Fruit fly (Drosophila melanogaster): ENCODE measurements around the gene Gel.

The Gel gene

dm6 chr3R:4232139-4233017, 2.6 kb upstream of the Gel start, which contains the start of gene CG14641:
Gene CG14641, minus strand, starts transcription at chr3R:4232342.
- TF ChIP-seq CG15710 (tag; optimal IDR thresholded peaks at IDR 0.05) (peak; percentile 6), CG9948 (tag; optimal IDR thresholded peaks at IDR 0.05) (no peak), rn (GFP tag; IDR thresholded peaks at IDR 0.05) (no peak), CG34367 (tag; optimal IDR thresholded peaks at IDR 0.05) (no peak), CG8301 (tag; optimal IDR thresholded peaks at IDR 0.05) (no peak), CG8159 (tag; optimal IDR thresholded peaks at IDR 0.05) (peak; percentile 1), CG4496 (GFP tag; IDR thresholded peaks at IDR 0.05) (no peak)

DNA sequence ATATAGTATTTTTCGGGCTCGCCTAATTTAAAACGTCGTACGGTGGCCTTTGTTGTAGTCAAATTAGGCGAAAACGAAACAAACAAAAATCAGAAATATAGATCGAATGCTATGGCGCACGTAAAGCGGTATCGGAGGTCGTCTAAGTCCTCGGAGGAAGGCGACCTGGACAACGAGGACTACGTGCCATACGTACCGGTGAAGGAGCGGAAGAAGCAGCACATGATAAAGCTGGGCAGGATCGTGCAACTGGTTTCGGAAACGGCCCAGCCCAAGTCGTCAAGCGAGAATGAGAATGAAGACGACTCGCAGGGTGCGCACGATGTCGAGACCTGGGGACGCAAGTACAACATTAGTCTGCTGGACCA, 2.0 kb upstream of the Gel start, which contains the start of gene abs:
TSS of gene abs (plus strand) at position 30 of the 368 bp plus-strand sequence.
- TF ChIP-seq D1 (tag; optimal IDR thresholded peaks at IDR 0.05) (no peak), CG17806 (tag; optimal IDR thresholded peaks at IDR 0.05) (no peak), CG10348 (GFP tag; IDR thresholded peaks at IDR 0.05) (no peak), Ets98B (GFP tag; IDR thresholded peaks at IDR 0.05) (no peak), CG34367 (tag; optimal IDR thresholded peaks at IDR 0.05) (no peak), rn (GFP tag; IDR thresholded peaks at IDR 0.05) (no peak), CG32121 (GFP tag; IDR thresholded peaks at IDR 0.05) (no peak), CG4496 (GFP tag; IDR thresholded peaks at IDR 0.05) (no peak), CG8301 (tag; optimal IDR thresholded peaks at IDR 0.05) (no peak), CG12605 (GFP tag; IDR thresholded peaks at IDR 0.05) (no peak), CG13204 (GFP tag; optimal IDR thresholded peaks at IDR 0.05) (no peak), CG15710 (tag; optimal IDR thresholded peaks at IDR 0.05) (no peak), Pif1A (GFP tag; optimal IDR thresholded peaks at IDR 0.05) (no peak), Snoo (tag; optimal IDR thresholded peaks at IDR 0.05) (no peak), gl (tag; optimal IDR thresholded peaks at IDR 0.05) (no peak)

dm6 chr3R:4236534-4236933, 1.5 kb downstream of the Gel start:
- no peak for TF ChIP-seq CG14655 (GFP tag; optimal IDR thresholded peaks at IDR 0.05)
- no peak for TF ChIP-seq CG34367 (tag; optimal IDR thresholded peaks at IDR 0.05)
- TF ChIP-seq CG8301 (tag; optimal IDR thresholded peaks at IDR 0.05), result no peak
- peak; percentile 38 for TF ChIP-seq gl (tag; optimal IDR thresholded peaks at IDR 0.05)
- TF ChIP-seq CG4496 (GFP tag; IDR thresholded peaks at IDR 0.05), result 0 out of 3 replicates have a peak, but pooled peaks have one; percentile 42
- TF ChIP-seq CG32121 (GFP tag; IDR thresholded peaks at IDR 0.05), result no peak
- peak; percentile 94 for TF ChIP-seq EcR (GFP tag; optimal IDR thresholded peaks at IDR 0.05)
- TF ChIP-seq CG9948 (tag; optimal IDR thresholded peaks at IDR 0.05), result no peak
- no peak for TF ChIP-seq CG17806 (tag; optimal IDR thresholded peaks at IDR 0.05)
- no peak for TF ChIP-seq CG10348 (GFP tag; IDR thresholded peaks at IDR 0.05)
- no peak for TF ChIP-seq CG8159 (tag; optimal IDR thresholded peaks at IDR 0.05)
- 0 out of 2 replicates have a peak, but pooled peaks have one; percentile 24 for TF ChIP-seq CG12605 (GFP tag; IDR thresholded peaks at IDR 0.05)
- no peak for TF ChIP-seq CG13204 (GFP tag; optimal IDR thresholded peaks at IDR 0.05)
- no peak for TF ChIP-seq Pif1A (GFP tag; optimal IDR thresholded peaks at IDR 0.05)
- no peak for TF ChIP-seq Snoo (tag; optimal IDR thresholded peaks at IDR 0.05)
- TF ChIP-seq Ets98B (GFP tag; IDR thresholded peaks at IDR 0.05), result peak; percentile 48
- peak; percentile 11; the same call in 1 of the 3 replicates for TF ChIP-seq fd96Ca (GFP tag; IDR thresholded peaks at IDR 0.05)
- no peak for TF ChIP-seq D1 (tag; optimal IDR thresholded peaks at IDR 0.05)
- no peak for TF ChIP-seq CG15710 (tag; optimal IDR thresholded peaks at IDR 0.05)
- peak; percentile 38 for TF ChIP-seq Pif1B (GFP tag; optimal IDR thresholded peaks at IDR 0.05)
- TF ChIP-seq rn (GFP tag; IDR thresholded peaks at IDR 0.05), result no peak

DNA sequence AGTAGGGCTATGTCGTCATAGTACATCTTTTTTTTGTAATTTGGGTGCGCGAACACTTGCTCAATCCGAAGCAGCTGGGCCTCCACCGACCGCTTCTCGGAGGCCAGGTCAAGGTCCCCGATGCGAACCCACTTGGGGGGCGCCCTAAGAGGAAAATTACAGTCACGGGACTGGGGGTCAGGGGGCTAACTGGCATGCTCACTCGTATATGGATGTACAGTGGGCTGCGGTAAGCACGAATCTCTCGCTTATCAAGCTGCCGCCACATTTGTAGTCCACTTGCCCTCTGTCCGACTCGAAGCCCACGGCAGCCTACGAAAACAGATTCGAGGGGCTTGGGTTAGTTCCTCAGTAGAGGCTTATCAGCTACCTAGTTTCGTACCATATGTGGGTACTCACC, 6.8 kb downstream of the Gel start:
- TF ChIP-seq CG13204 (GFP tag; optimal IDR thresholded peaks at IDR 0.05) (no peak), gl (tag; optimal IDR thresholded peaks at IDR 0.05) (no peak), rn (GFP tag; IDR thresholded peaks at IDR 0.05) (no peak), Ets98B (GFP tag; IDR thresholded peaks at IDR 0.05) (no peak), CG14655 (GFP tag; optimal IDR thresholded peaks at IDR 0.05) (no peak), CG12605 (GFP tag; IDR thresholded peaks at IDR 0.05) (no peak), CG4496 (GFP tag; IDR thresholded peaks at IDR 0.05) (no peak), D1 (tag; optimal IDR thresholded peaks at IDR 0.05) (no peak), EcR (GFP tag; optimal IDR thresholded peaks at IDR 0.05) (no peak), CG17806 (tag; optimal IDR thresholded peaks at IDR 0.05) (no peak), Pif1A (GFP tag; optimal IDR thresholded peaks at IDR 0.05) (no peak), CG10348 (GFP tag; IDR thresholded peaks at IDR 0.05) (no peak), CG8301 (tag; optimal IDR thresholded peaks at IDR 0.05) (no peak), CG34367 (tag; optimal IDR thresholded peaks at IDR 0.05) (no peak), CG9948 (tag; optimal IDR thresholded peaks at IDR 0.05) (no peak), Pif1B (GFP tag; optimal IDR thresholded peaks at IDR 0.05) (no peak), CG32121 (GFP tag; IDR thresholded peaks at IDR 0.05) (no peak)

DNA sequence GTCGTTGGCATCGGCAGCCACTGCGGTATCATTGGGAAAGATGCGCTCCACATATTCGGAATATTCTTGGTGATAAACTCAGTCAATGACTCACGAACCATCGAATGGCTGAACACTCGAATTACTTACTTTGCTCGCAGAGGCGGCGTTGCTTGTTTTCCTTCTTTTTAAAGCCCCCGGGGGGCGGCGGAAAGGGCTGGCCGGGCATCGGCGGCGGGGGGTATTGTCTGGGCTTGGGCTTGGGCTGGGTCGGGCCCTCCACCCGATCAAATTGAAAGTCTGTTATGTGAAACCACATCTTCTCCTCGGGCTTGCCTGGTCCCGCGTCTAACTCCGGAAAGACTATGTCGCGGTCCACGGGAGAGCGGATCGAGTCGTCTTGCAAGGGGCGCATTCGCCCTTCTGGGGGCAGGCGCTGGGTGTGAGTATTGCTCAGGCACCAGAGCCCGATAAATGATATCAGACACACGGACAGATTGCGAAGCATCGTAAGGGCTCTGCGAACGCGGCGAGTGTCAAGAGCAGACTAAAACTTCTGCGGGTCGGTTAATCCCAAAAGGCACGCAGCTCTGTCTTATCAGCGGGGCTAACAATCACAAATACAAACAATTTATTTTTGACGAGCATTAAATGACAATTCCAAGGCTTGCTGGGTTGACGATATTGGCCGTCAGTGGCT, 7.3 kb downstream of the Gel start, which contains the start of gene CG14642:
TSS of gene CG14642 (minus strand) at position 509 of the 679 bp plus-strand sequence.
- TF ChIP-seq CG14655 (GFP tag; optimal IDR thresholded peaks at IDR 0.05), result no peak
- no peak for TF ChIP-seq rn (GFP tag; IDR thresholded peaks at IDR 0.05)
- no peak for TF ChIP-seq Ets98B (GFP tag; IDR thresholded peaks at IDR 0.05)
- TF ChIP-seq CG4496 (GFP tag; IDR thresholded peaks at IDR 0.05), result no peak
- no peak for TF ChIP-seq CG13204 (GFP tag; optimal IDR thresholded peaks at IDR 0.05)
- no peak for TF ChIP-seq Pif1A (GFP tag; optimal IDR thresholded peaks at IDR 0.05)
- TF ChIP-seq gl (tag; optimal IDR thresholded peaks at IDR 0.05), result no peak
- no peak for TF ChIP-seq CG12605 (GFP tag; IDR thresholded peaks at IDR 0.05)
- TF ChIP-seq EcR (GFP tag; optimal IDR thresholded peaks at IDR 0.05), result no peak
- TF ChIP-seq CG34367 (tag; optimal IDR thresholded peaks at IDR 0.05), result no peak
- TF ChIP-seq CG32121 (GFP tag; IDR thresholded peaks at IDR 0.05), result no peak
- TF ChIP-seq Snoo (tag; optimal IDR thresholded peaks at IDR 0.05), result no peak
- TF ChIP-seq CG15710 (tag; optimal IDR thresholded peaks at IDR 0.05), result no peak
- no peak for TF ChIP-seq CG10348 (GFP tag; IDR thresholded peaks at IDR 0.05)
- TF ChIP-seq CG17806 (tag; optimal IDR thresholded peaks at IDR 0.05), result no peak
- TF ChIP-seq Pif1B (GFP tag; optimal IDR thresholded peaks at IDR 0.05), result no peak
- no peak for TF ChIP-seq CG9948 (tag; optimal IDR thresholded peaks at IDR 0.05)

Measured in whole organism, pupa.